Fruit fly (Drosophila melanogaster) whole organism, embryonic: ENCODE data around the gene mRF1.

Experiments used
- Bteb2 ChIP-seq: fragments of 200-800 bp; sonication (Bioruptor generic); optimal IDR thresholded peaks from 2 replicates; lab custom pipeline; 2016; ENCODE audit warnings: missing biosample characterization, missing genetic modification characterization
- CG10267 ChIP-seq: fragments of 200-800 bp; sonication (Bioruptor generic); optimal IDR thresholded peaks from 2 replicates; lab custom pipeline; 2018; ENCODE audit warnings: missing biosample characterization, mild to moderate bottlenecking, missing genetic modification characterization, moderate library complexity
- CG10274 ChIP-seq: fragments of 200-800 bp; sonication (Bioruptor generic); optimal IDR thresholded peaks from 3 replicates; lab custom pipeline; 2017; ENCODE audit warnings: missing biosample characterization, mild to moderate bottlenecking, missing genetic modification characterization
- CG10366 ChIP-seq: fragments of 200-800 bp; sonication (Bioruptor generic); IDR thresholded peaks from 2 replicates; pipeline ENCODE4 v1.3.6; 2022; ENCODE audit warnings: missing biosample characterization, missing genetic modification characterization
- CG12299 ChIP-seq: fragments of 200-800 bp; sonication (Bioruptor generic); optimal IDR thresholded peaks from 2 replicates; lab custom pipeline; 2018; ENCODE audit warnings: missing biosample characterization, mild to moderate bottlenecking, missing genetic modification characterization
- CG14050 ChIP-seq: fragments of 200-800 bp; sonication (Bioruptor generic); IDR thresholded peaks from 3 replicates; pipeline ENCODE4 v1.3.6; 2022; ENCODE audit warnings: missing biosample characterization, missing genetic modification characterization
- CG17328 ChIP-seq: fragments of 200-800 bp; sonication (Bioruptor generic); IDR thresholded peaks from 2 replicates; pipeline ENCODE4 v1.3.6; 2022; ENCODE audit warnings: missing biosample characterization, missing genetic modification characterization
- CG18011 ChIP-seq: fragments of 200-800 bp; sonication (Bioruptor generic); optimal IDR thresholded peaks from 2 replicates; lab custom pipeline; 2017; ENCODE audit warnings: missing biosample characterization, missing genetic modification characterization, mild to moderate bottlenecking, moderate library complexity, missing genotype
- CG18599 ChIP-seq: fragments of 200-800 bp; sonication (Bioruptor generic); optimal IDR thresholded peaks from 3 replicates; lab custom pipeline; 2017; ENCODE audit warnings: missing biosample characterization, missing genetic modification characterization, mild to moderate bottlenecking, moderate library complexity, missing genetic modification reagents
- CG30431 ChIP-seq: fragments of 200-800 bp; sonication (Bioruptor generic); optimal IDR thresholded peaks from 2 replicates; lab custom pipeline; 2017; ENCODE audit warnings: missing biosample characterization, missing genetic modification characterization
- CG34376 ChIP-seq: fragments of 200-800 bp; sonication (Bioruptor generic); optimal IDR thresholded peaks from 2 replicates; lab custom pipeline; 2018; ENCODE audit warnings: missing biosample characterization, mild to moderate bottlenecking, missing genetic modification characterization
- CG4730 ChIP-seq: fragments of 200-800 bp; sonication (Bioruptor generic); IDR thresholded peaks from 2 replicates; pipeline ENCODE4 v1.3.6; 2022; ENCODE audit warnings: missing biosample characterization, missing genetic modification characterization
- CG6254 ChIP-seq: fragments of 200-800 bp; sonication (Bioruptor generic); optimal IDR thresholded peaks from 3 replicates; lab custom pipeline; 2017; ENCODE audit warnings: mild to moderate bottlenecking, missing biosample characterization, missing genetic modification reagents, missing genetic modification characterization
- CG8281 ChIP-seq: fragments of 200-800 bp; sonication (Bioruptor generic); optimal IDR thresholded peaks from 2 replicates; lab custom pipeline; 2018; ENCODE audit warnings: missing biosample characterization, mild to moderate bottlenecking, missing genetic modification characterization, moderate library complexity
- CHES-1-like ChIP-seq: fragments of 200-800 bp; sonication (Bioruptor generic); optimal IDR thresholded peaks from 2 replicates; lab custom pipeline; 2016; ENCODE audit warnings: missing biosample characterization, missing genetic modification characterization
- CrebB ChIP-seq: fragments of 200-800 bp; sonication (Bioruptor generic); optimal IDR thresholded peaks from 3 replicates; lab custom pipeline; 2018; ENCODE audit warnings: missing biosample characterization, mild to moderate bottlenecking, missing genetic modification characterization
- E2f2 ChIP-seq: fragments of 200-800 bp; sonication (Bioruptor generic); IDR thresholded peaks from 2 replicates; pipeline ENCODE4 v1.3.6; 2022; ENCODE audit warnings: missing biosample characterization, missing genetic modification characterization
- Hmr ChIP-seq: fragments of 200-800 bp; sonication (Bioruptor generic); optimal IDR thresholded peaks from 3 replicates; lab custom pipeline; 2017; ENCODE audit warnings: mild to moderate bottlenecking, missing biosample characterization, missing genetic modification reagents, missing genetic modification characterization
- Myb ChIP-seq: fragments of 200-800 bp; sonication (Bioruptor generic); optimal IDR thresholded peaks from 2 replicates; lab custom pipeline; 2016; ENCODE audit warnings: missing biosample characterization, missing genetic modification characterization
- Nf-YC ChIP-seq: fragments of 200-800 bp; optimal IDR thresholded peaks from 3 replicates; lab custom pipeline; 2019; ENCODE audit warnings: missing biosample characterization, mild to moderate bottlenecking, missing genetic modification characterization, moderate library complexity
- Side ChIP-seq: fragments of 200-800 bp; sonication (Bioruptor generic); optimal IDR thresholded peaks from 2 replicates; lab custom pipeline; 2016; ENCODE audit warnings: missing biosample characterization, missing genetic modification characterization
- Sry-δ ChIP-seq: fragments of 200-800 bp; sonication (Bioruptor generic); optimal IDR thresholded peaks from 2 replicates; lab custom pipeline; 2016; ENCODE audit warnings: missing biosample characterization, missing genetic modification characterization
- ac ChIP-seq: fragments of 200-800 bp; sonication (Bioruptor generic); optimal IDR thresholded peaks from 3 replicates; lab custom pipeline; 2017; ENCODE audit warnings: missing biosample characterization, mild to moderate bottlenecking, missing genetic modification characterization
- bcd ChIP-seq: fragments of 200-800 bp; sonication (Bioruptor generic); optimal IDR thresholded peaks from 2 replicates; lab custom pipeline; 2017; ENCODE audit warnings: missing biosample characterization, mild to moderate bottlenecking, missing genetic modification characterization
- gce ChIP-seq: fragments of 200-800 bp; sonication (Bioruptor generic); IDR thresholded peaks from 3 replicates; pipeline ENCODE4 v1.3.6; 2022; ENCODE audit warnings: missing biosample characterization, missing genetic modification characterization
- grau ChIP-seq: fragments of 200-800 bp; optimal IDR thresholded peaks from 3 replicates; lab custom pipeline; 2019; ENCODE audit warnings: missing biosample characterization, mild to moderate bottlenecking, missing genetic modification characterization, moderate library complexity
- grn ChIP-seq: fragments of 200-800 bp; sonication (Bioruptor generic); optimal IDR thresholded peaks from 3 replicates; lab custom pipeline; 2017; ENCODE audit warnings: missing biosample characterization, missing genetic modification characterization
- gt ChIP-seq: fragments of 200-800 bp; sonication (Bioruptor generic); IDR thresholded peaks from 2 replicates; pipeline ENCODE4 v1.3.6; 2022; ENCODE audit warnings: missing biosample characterization, missing genetic modification characterization
- kay ChIP-seq: fragments of 200-800 bp; sonication (Bioruptor generic); optimal IDR thresholded peaks from 2 replicates; lab custom pipeline; 2016; ENCODE audit warnings: missing biosample characterization, missing genetic modification characterization
- knrl ChIP-seq: fragments of 200-800 bp; sonication (Bioruptor generic); IDR thresholded peaks from 3 replicates; pipeline ENCODE4 v1.3.6; 2022; ENCODE audit warnings: missing biosample characterization, missing genetic modification characterization; ENCODE audit not compliant: partially characterized antibody
- lola ChIP-seq, 3 experiments: fragments of >200 bp in 2 of 3; fragments of 200-800 bp in 1 of 3; sonication (Bioruptor generic) in 1 of 3; optimal IDR thresholded peaks; 2 replicates each; lab custom pipeline; 2017 to 2019; ENCODE audit warnings: missing biosample characterization in 3 of 3, missing genetic modification characterization in 3 of 3, mild to moderate bottlenecking in 1 of 3, moderate library complexity in 1 of 3
- pita ChIP-seq: fragments of 200-800 bp; sonication (Bioruptor generic); optimal IDR thresholded peaks from 2 replicates; lab custom pipeline; 2017; ENCODE audit warnings: missing biosample characterization, mild to moderate bottlenecking, missing genetic modification characterization
- tap ChIP-seq: fragments of 200-800 bp; optimal IDR thresholded peaks from 3 replicates; lab custom pipeline; 2019; ENCODE audit warnings: missing biosample characterization, mild to moderate bottlenecking, missing genetic modification characterization, moderate library complexity
- tll ChIP-seq, 2 experiments: fragments of 200-800 bp in 1 of 2; fragments of >200 bp in 1 of 2; sonication (Bioruptor generic) in 1 of 2; optimal IDR thresholded peaks; 2 replicates each; lab custom pipeline; 2017 to 2019; ENCODE audit warnings: missing biosample characterization in 2 of 2, missing genetic modification characterization in 2 of 2, mild to moderate bottlenecking in 1 of 2, moderate library complexity in 1 of 2
- twi ChIP-seq: fragments of 200-800 bp; optimal IDR thresholded peaks from 2 replicates; lab custom pipeline; 2019; ENCODE audit warnings: missing biosample characterization, mild to moderate bottlenecking, missing genetic modification characterization, moderate library complexity
- zen ChIP-seq: fragments of 200-800 bp; sonication (Bioruptor generic); optimal IDR thresholded peaks from 3 replicates; lab custom pipeline; 2018; ENCODE audit warnings: missing biosample characterization, mild to moderate bottlenecking, missing genetic modification characterization, moderate library complexity
- zf30C ChIP-seq: fragments of 200-800 bp; sonication (Bioruptor generic); optimal IDR thresholded peaks from 3 replicates; lab custom pipeline; 2018; ENCODE audit warnings: missing biosample characterization, mild to moderate bottlenecking, missing genetic modification characterization

Gene mRF1

dm6 chr2L:13229388-13229882, 9.7 kb downstream of the mRF1 start, which contains the start of gene CG16815 (continued):
- no peak for TF ChIP-seq grau (tag; lab: Kevin White, UChicago)
- no peak for TF ChIP-seq kay
- TF ChIP-seq gce (GFP tag; lab: Robert Waterston, UW), result no peak
- no peak for TF ChIP-seq ac
- no peak for TF ChIP-seq Sry-δ (GFP tag; lab: Kevin White, UChicago)
- TF ChIP-seq gt, result peak; percentile 21; the same call in 1 of the 2 replicates
- TF ChIP-seq knrl, result no peak
- no peak for TF ChIP-seq CrebB (tag; lab: Kevin White, UChicago)
- TF ChIP-seq CG12299 (tag; lab: Kevin White, UChicago), result no peak
- TF ChIP-seq Myb, result no peak
- no peak for TF ChIP-seq CG10267 (tag; lab: Kevin White, UChicago)
- TF ChIP-seq grn (GFP tag; lab: Kevin White, UChicago), result no peak
- TF ChIP-seq CG14050 (GFP tag; lab: Robert Waterston, UW), result no peak
- TF ChIP-seq tap (tag; lab: Kevin White, UChicago), result no peak
- no peak for TF ChIP-seq Bteb2 (GFP tag; lab: Kevin White, UChicago)
- TF ChIP-seq pita (GFP tag; lab: Kevin White, UChicago), result no peak
- TF ChIP-seq CG6254, result no peak
- TF ChIP-seq tll (GFP tag; optimal IDR thresholded peaks at IDR 0.05; lab: Kevin White, UChicago), result peak in 1 of 2 experiments; percentile 87
- no peak for TF ChIP-seq CG10274 (GFP tag; lab: Kevin White, UChicago)
- TF ChIP-seq lola (GFP tag; optimal IDR thresholded peaks at IDR 0.05; lab: Kevin White, UChicago), result no peak
- TF ChIP-seq Hmr (GFP tag; lab: Kevin White, UChicago), result no peak
- peak; percentile 59 for TF ChIP-seq twi
- no peak for TF ChIP-seq CG17328
- no peak for TF ChIP-seq E2f2 (GFP tag; lab: Robert Waterston, UW)
- peak; percentile 95 for TF ChIP-seq zen (tag; lab: Kevin White, UChicago)
- TF ChIP-seq Nf-YC (tag; lab: Kevin White, UChicago), result no peak

- no peak for TF ChIP-seq CG10366 (GFP tag; lab: Robert Waterston, UW)
- no peak for TF ChIP-seq zf30C (GFP tag; lab: Kevin White, UChicago)
- no peak for TF ChIP-seq CG18011 (GFP tag; lab: Kevin White, UChicago)
- TF ChIP-seq CHES-1-like (GFP tag; lab: Kevin White, UChicago), result no peak
- no peak for TF ChIP-seq CG4730
- TF ChIP-seq bcd (GFP tag; lab: Kevin White, UChicago), result no peak
- TF ChIP-seq CG8281 (tag; lab: Kevin White, UChicago), result no peak
- TF ChIP-seq Side, result no peak
- TF ChIP-seq CG30431, result no peak
- TF ChIP-seq CG34376 (GFP tag; lab: Kevin White, UChicago), result no peak
- TF ChIP-seq CG18599 (GFP tag; lab: Kevin White, UChicago), result no peak
Observed at dm6 chr2L:13231739-13232138, 12.0 kb downstream of the mRF1 start, which contains the start of gene Prosalpha6T. Gene Prosalpha6T (plus strand): TSS chr2L:13232039.
